Worm (Caenorhabditis elegans): ENCODE results near the gene C28H8.7.

C28H8.7 gene

ce11 chrIII:5855637-5856179 is 31.1 kb downstream of the C28H8.7 start, which contains the start of the genes cct-6 and alh-9:
TSS of gene cct-6 (minus strand) at chrIII:5855687.
TSS of gene alh-9 (plus strand) at chrIII:5856018.
- TF ChIP-seq zip-4 (GFP tag; optimal IDR thresholded peaks at IDR 0.05) (peak; percentile 33), lin-35 (GFP tag; optimal IDR thresholded peaks at IDR 0.05) (peak; percentile 98), C16A3.4 (tag; optimal IDR thresholded peaks at IDR 0.05) (peak; percentile 88), unc-62 (GFP tag; optimal IDR thresholded peaks at IDR 0.05) (no peak), nhr-237 (tag; optimal IDR thresholded peaks at IDR 0.05) (peak; percentile 63), unc-86 (tag; optimal IDR thresholded peaks at IDR 0.05) (peak; percentile 69), aly-2 (tag; optimal IDR thresholded peaks at IDR 0.05) (peak; percentile 15), isw-1 (GFP tag; IDR thresholded peaks at IDR 0.05) (peak; percentile 81), ztf-11 (tag; optimal IDR thresholded peaks at IDR 0.05) (peak in 1 of 2 experiments; percentile 8), Y116A8C.19 (tag; optimal IDR thresholded peaks at IDR 0.05; ENCODE audit: borderline replicate concordance) (no peak), lin-14 (GFP tag; optimal IDR thresholded peaks at IDR 0.05) (peak; percentile 79), dsc-1 (tag; optimal IDR thresholded peaks at IDR 0.05) (peak; percentile 59), blmp-1 (tag; optimal IDR thresholded peaks at IDR 0.05) (peak; percentile 87), nhr-19 (GFP tag; conservative IDR thresholded peaks at IDR 0.05) (peak; percentile 78), nhr-47 (tag; optimal IDR thresholded peaks at IDR 0.05) (peak; percentile 81), lin-39 (tag; optimal IDR thresholded peaks at IDR 0.05) (peak; percentile 33), pag-3 (tag; optimal IDR thresholded peaks at IDR 0.05; ENCODE audit: borderline replicate concordance, insufficient read depth) (no peak), unc-30 (tag; optimal IDR thresholded peaks at IDR 0.05) (no peak), nhr-20 (tag; optimal IDR thresholded peaks at IDR 0.05) (peak; percentile 84), nhr-28 (tag; optimal IDR thresholded peaks at IDR 0.05) (no peak), nhr-12 (tag; optimal IDR thresholded peaks at IDR 0.05) (no peak), ces-1 (GFP tag; optimal IDR thresholded peaks at IDR 0.05) (no peak), hlh-17 (GFP tag; optimal IDR thresholded peaks at IDR 0.05; ENCODE audit: borderline replicate concordance) (no peak), pqm-1 (tag; optimal IDR thresholded peaks at IDR 0.05) (no peak), nhr-84 (tag; optimal IDR thresholded peaks at IDR 0.05) (no peak), ceh-63 (GFP tag; optimal IDR thresholded peaks at IDR 0.05) (no peak), irx-1 (tag; optimal IDR thresholded peaks at IDR 0.05) (peak; percentile 30), lsy-2 (tag; optimal IDR thresholded peaks at IDR 0.05) (peak; percentile 86 to 95), fkh-10 (GFP tag; optimal IDR thresholded peaks at IDR 0.05) (peak; percentile 28), aha-1 (tag; optimal IDR thresholded peaks at IDR 0.05) (no peak), ceh-8 (GFP tag; optimal IDR thresholded peaks at IDR 0.05) (no peak), alr-1 (tag; optimal IDR thresholded peaks at IDR 0.05; ENCODE audit: borderline replicate concordance) (no peak), F16B12.6 (tag; optimal IDR thresholded peaks at IDR 0.05) (peak; percentile 53), C34B4.2 (tag; optimal IDR thresholded peaks at IDR 0.05) (no peak), vab-15 (tag; optimal IDR thresholded peaks at IDR 0.05) (no peak), ceh-82 (tag; optimal IDR thresholded peaks at IDR 0.05) (peak; percentile 75 to 93 (median 76)), snpc-4 (tag; optimal IDR thresholded peaks at IDR 0.05) (peak; percentile 51), lin-13 (GFP tag; optimal IDR thresholded peaks at IDR 0.05) (peak; percentile 83), jun-1 (tag; optimal IDR thresholded peaks at IDR 0.05) (peak; percentile 65), tlp-1 (tag; optimal IDR thresholded peaks at IDR 0.05) (no peak), dpl-1 (GFP tag; optimal IDR thresholded peaks at IDR 0.05) (peak; percentile 95 to 98 (median 96)), unc-130 (tag; optimal IDR thresholded peaks at IDR 0.05) (peak; percentile 88), fkh-8 (tag; optimal IDR thresholded peaks at IDR 0.05) (peak; percentile 75), C04F5.9 (tag; optimal IDR thresholded peaks at IDR 0.05) (peak; percentile 26), xbp-1 (tag; optimal IDR thresholded peaks at IDR 0.05) (peak; percentile 81), mep-1 (tag; optimal IDR thresholded peaks at IDR 0.05) (peak; percentile 93), rnt-1 (tag; optimal IDR thresholded peaks at IDR 0.05) (peak; percentile 81), mab-9 (GFP tag; IDR thresholded peaks at IDR 0.05) (no peak), mdl-1 (tag; optimal IDR thresholded peaks at IDR 0.05) (peak in 1 of 2 experiments; percentile 83), nhr-77 (tag; optimal IDR thresholded peaks at IDR 0.05) (peak; percentile 76), lin-15B (tag; optimal IDR thresholded peaks at IDR 0.05) (peak; percentile 73), ceh-90 (tag; optimal IDR thresholded peaks at IDR 0.05) (peak; percentile 7)
